Fruit fly (Drosophila melanogaster): ENCODE results near the gene CG32473.

The CG32473 gene

DNA sequence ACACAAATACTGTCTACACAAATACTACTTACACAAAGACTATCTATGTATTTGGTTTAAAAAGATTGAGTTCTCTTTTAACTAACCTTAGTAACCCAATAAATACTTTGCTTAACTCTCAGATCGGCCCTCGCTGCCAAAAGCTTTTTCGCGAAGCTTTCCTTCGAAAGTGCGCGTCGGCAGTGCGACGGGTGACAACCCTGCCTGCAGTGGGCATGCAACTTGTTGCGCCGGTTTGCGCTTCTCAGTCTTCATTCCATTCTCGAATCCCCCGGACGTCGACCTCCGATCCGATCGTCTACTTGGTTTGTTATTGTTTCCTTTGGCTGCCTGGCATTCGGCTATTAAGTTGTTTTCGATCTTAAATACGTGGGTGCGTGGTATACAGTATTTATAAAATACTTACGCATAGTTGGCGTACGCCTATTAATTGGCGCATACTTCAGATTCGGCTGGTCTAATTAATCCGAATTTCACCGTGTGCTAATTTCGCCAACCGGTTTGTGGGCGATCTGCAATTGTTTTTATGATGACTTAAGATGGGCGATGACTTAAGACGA lies 42.3 kb upstream of the CG32473 start, which contains the start of gene CG11686 (continued):
- TF ChIP-seq her (GFP tag; optimal IDR thresholded peaks at IDR 0.05) (no peak), Rfx (GFP tag; IDR thresholded peaks at IDR 0.05) (0 out of 2 replicates have a peak, but pooled peaks have one; percentile 6), CG7963 (GFP tag; IDR thresholded peaks at IDR 0.05; ENCODE audit: partially characterized antibody) (peak; percentile 25; the same call in 1 of the 3 replicates), CG18619 (GFP tag; optimal IDR thresholded peaks at IDR 0.05) (no peak), Dll (GFP tag; IDR thresholded peaks at IDR 0.05; ENCODE audit: partially characterized antibody) (0 out of 4 replicates have a peak, but pooled peaks have one; percentile 20), E2f2 (GFP tag; IDR thresholded peaks at IDR 0.05) (peak; percentile 14; the same call in 1 of the 2 replicates), Ravus (GFP tag; IDR thresholded peaks at IDR 0.05) (no peak), fd3F (GFP tag; optimal IDR thresholded peaks at IDR 0.05) (no peak), CG6813 (GFP tag; optimal IDR thresholded peaks at IDR 0.05) (peak; percentile 6), grn (GFP tag; optimal IDR thresholded peaks at IDR 0.05) (no peak), HmgZ (tag; optimal IDR thresholded peaks at IDR 0.05) (peak; percentile 4), Xbp1 (GFP tag; optimal IDR thresholded peaks at IDR 0.05) (peak; percentile 5), CG4730 (GFP tag; IDR thresholded peaks at IDR 0.05) (no peak), croc (GFP tag; conservative IDR thresholded peaks at IDR 0.05) (no peak), CG11504 (tag; optimal IDR thresholded peaks at IDR 0.05) (peak; percentile 97), CG3281 (GFP tag; optimal IDR thresholded peaks at IDR 0.05) (no peak), lov (optimal IDR thresholded peaks at IDR 0.05) (no peak), lov (GFP tag; IDR thresholded peaks at IDR 0.05) (0 out of 3 replicates have a peak, but pooled peaks have one; percentile 4), CG6254 (GFP tag; optimal IDR thresholded peaks at IDR 0.05) (no peak), CG15073 (GFP tag; optimal IDR thresholded peaks at IDR 0.05) (no peak), az2 (GFP tag; optimal IDR thresholded peaks at IDR 0.05) (no peak), ken (GFP tag; IDR thresholded peaks at IDR 0.05) (no peak), CG2875 (GFP tag; optimal IDR thresholded peaks at IDR 0.05) (peak; percentile 9), CG10959 (GFP tag; IDR thresholded peaks at IDR 0.05) (no peak), schlank (tag; optimal IDR thresholded peaks at IDR 0.05) (no peak), CG7357 (GFP tag; IDR thresholded peaks at IDR 0.05) (no peak), CG8944 (GFP tag; optimal IDR thresholded peaks at IDR 0.05) (no peak), gsb-n (tag; optimal IDR thresholded peaks at IDR 0.05) (no peak), sens (GFP tag) (peak; percentile 44), sd (tag; optimal IDR thresholded peaks at IDR 0.05) (peak; percentile 52), CG12769 (tag; optimal IDR thresholded peaks at IDR 0.05) (peak; percentile 4), ERR (GFP tag; optimal IDR thresholded peaks at IDR 0.05) (no peak), Jarid2 (GFP tag; optimal IDR thresholded peaks at IDR 0.05) (peak; percentile 70), sr (GFP tag; IDR thresholded peaks at IDR 0.05) (peak; percentile 76), TFAM (GFP tag; optimal IDR thresholded peaks at IDR 0.05) (no peak), HLHmδ (GFP tag; optimal IDR thresholded peaks at IDR 0.05) (peak; percentile 33), sc (optimal IDR thresholded peaks at IDR 0.05) (no peak), sc (GFP tag; optimal IDR thresholded peaks at IDR 0.05) (no peak), exex (tag; optimal IDR thresholded peaks at IDR 0.05) (no peak), cas (GFP tag; IDR thresholded peaks at IDR 0.05) (no peak), Dip2 (GFP tag; IDR thresholded peaks at IDR 0.05) (no peak), CG14860 (GFP tag; IDR thresholded peaks at IDR 0.05; ENCODE audit: partially characterized antibody) (no peak), trem (tag; optimal IDR thresholded peaks at IDR 0.05) (no peak), pum (GFP tag; optimal IDR thresholded peaks at IDR 0.05) (no peak), CG12391 (tag; optimal IDR thresholded peaks at IDR 0.05) (peak; percentile 21), pan (optimal IDR thresholded peaks at IDR 0.05) (no peak), pan (GFP tag; optimal IDR thresholded peaks at IDR 0.05 in 1 of 2, IDR thresholded peaks at IDR 0.05 in 1 of 2) (no peak), CG32772 (GFP tag; IDR thresholded peaks at IDR 0.05) (no peak), shn (GFP tag; optimal IDR thresholded peaks at IDR 0.05) (no peak), ap (GFP tag; IDR thresholded peaks at IDR 0.05) (no peak), pita (GFP tag; optimal IDR thresholded peaks at IDR 0.05) (no peak)
